Worm (Caenorhabditis elegans): ENCODE measurements around the gene lin-8.

Gene lin-8

DNA sequence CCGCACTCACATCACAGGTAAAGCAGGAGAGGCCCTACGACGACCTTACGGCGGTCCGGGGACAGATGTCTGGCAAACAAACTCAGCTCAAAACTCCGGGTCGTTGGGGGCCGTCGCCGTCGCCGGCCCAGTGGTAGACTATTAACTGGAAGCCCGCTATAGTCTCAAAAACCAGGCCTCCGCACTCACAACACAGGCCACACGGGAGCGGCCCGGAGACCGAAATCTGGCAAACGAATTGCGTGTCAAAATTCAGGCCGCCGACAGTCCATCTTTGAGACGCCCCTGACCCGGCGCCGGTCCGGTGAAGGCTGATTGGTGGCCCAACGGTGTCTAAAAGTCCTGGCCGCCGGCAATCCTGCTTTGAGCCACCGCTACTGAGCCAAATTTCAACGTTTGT, 11.2 kb upstream of the lin-8 start:
- TF ChIP-seq unc-62 (GFP tag; optimal IDR thresholded peaks at IDR 0.05): no peak

DNA sequence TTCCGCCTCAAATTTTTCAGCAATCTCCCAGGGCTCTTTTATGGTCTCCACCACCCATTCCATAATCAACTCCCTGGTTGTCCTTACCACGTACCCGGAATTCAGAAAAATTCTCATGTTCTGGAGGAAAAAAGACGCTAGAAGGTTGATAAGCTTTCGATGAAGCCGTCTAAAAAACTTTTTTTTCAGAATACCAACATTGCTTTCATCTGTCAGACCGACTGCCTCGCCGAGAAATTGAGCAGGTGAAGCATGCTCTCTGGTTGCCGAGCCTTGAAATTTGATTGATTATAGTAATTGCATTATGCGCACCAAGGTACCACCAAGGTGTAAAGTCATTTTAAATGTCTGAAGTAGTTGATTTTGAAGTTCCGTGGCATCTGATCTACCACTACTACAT, 10.7 kb upstream of the lin-8 start, which contains the start of gene sri-30:
sri-30 (plus strand) TSS at position 301 of the 400 bp plus-strand sequence.
- TF ChIP-seq unc-62 (GFP tag; optimal IDR thresholded peaks at IDR 0.05): no peak

DNA sequence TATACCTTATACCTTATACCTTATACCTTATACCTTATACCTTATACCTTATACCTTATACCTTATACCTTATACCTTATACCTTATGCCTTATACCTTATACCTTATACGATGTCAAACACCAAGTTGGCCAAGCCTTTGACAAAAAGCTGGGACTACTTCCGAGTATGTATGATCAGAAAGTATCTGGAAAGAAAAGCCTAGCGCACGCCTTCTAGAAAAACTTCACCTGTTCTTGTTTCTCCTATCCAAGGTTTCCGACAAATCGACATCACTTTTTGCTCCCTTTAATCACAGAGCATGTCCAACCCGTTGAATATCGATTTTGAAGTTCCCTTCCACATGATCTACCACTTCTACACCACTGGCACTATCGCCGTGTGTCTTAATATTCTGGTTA, 8.2 kb upstream of the lin-8 start, which contains the start of gene sri-28:
sri-28 (plus strand) TSS at position 301 of the 400 bp plus-strand sequence.
- TF ChIP-seq unc-62 (GFP tag; optimal IDR thresholded peaks at IDR 0.05): no peak

DNA sequence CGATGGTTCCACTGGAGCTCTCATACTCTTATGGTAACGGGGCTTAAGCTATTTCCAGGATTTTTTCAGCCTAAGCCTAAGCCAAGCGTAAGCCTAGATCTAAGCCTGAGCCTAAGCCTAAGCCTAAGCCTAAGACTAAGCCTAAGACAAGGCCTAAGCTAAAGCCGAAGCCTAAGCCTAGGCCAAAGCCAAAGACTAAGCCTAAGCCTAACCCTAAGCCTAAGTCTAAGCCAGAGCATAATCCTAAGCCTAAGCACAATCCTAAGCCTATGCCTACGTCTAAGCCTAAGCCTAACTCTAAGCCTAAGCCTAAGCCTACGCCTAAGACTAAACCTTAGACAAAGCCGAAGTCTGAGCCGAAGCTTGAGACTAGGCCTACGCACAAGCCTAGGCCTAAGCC, 7.6 kb upstream of the lin-8 start:
- no peak for TF ChIP-seq unc-62 (GFP tag; optimal IDR thresholded peaks at IDR 0.05)

DNA sequence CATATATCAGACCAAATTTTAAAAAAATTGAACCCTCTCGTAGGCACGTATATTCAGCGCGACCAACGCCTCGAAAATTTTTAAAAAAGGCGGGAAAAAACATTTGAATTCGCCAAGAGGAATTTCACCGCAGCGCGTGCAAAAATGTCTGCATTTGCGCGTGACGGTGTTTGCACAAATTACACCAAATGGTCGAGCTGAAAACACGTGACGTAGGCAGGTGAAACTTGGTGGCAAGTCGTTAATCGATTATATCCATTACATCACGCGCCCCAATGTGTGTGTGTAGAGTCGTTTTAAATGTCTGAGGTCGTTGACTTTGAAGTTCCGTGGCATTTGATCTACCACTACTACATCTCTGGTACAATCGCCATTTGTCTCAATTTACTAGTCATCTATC, 5.9 kb upstream of the lin-8 start, which contains the start of gene sri-31:
sri-31 (plus strand) TSS at position 301 of the 400 bp plus-strand sequence.
- no peak for TF ChIP-seq unc-62 (GFP tag; optimal IDR thresholded peaks at IDR 0.05)

DNA sequence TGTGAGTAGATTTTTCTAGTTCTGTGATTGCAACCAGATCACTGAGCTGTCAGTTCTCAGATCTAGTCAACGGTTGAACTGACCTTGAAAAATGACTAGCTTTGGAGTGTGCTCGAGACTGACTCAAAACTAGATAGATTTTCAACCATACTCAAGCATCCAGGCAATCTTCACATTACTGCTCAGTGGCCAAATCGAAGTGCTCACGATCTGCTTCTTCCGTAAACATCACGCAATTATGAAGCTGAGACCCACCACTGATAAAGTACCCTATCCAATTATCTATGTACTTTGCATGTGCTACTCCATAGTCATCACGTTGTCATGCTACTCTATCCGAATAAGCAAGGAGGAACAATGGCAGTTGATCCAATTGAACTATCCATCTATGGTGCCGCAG, 5.3 kb upstream of the lin-8 start:
- TF ChIP-seq unc-62 (GFP tag; optimal IDR thresholded peaks at IDR 0.05): no peak

DNA sequence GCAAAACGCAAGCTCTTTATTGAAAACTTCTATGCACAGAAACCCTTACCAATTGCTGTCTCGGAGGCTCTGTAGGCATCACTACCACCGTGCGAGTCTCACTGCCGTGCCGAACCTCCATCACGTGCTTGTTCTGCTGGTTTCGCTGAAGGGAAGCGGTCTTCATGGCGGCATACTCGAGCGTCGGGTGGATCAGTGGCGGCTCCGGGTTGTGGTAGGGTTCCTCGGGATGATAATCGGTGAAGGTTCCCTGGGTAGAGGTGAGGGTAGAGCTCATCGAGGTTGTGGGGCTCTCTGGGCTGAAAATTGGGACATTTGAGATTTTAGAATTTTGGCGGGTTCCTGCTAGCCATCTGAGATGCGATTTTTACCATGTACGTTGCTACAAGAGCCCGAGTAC, 3.8 kb upstream of the lin-8 start:
- TF ChIP-seq unc-62 (GFP tag; optimal IDR thresholded peaks at IDR 0.05): no peak

DNA sequence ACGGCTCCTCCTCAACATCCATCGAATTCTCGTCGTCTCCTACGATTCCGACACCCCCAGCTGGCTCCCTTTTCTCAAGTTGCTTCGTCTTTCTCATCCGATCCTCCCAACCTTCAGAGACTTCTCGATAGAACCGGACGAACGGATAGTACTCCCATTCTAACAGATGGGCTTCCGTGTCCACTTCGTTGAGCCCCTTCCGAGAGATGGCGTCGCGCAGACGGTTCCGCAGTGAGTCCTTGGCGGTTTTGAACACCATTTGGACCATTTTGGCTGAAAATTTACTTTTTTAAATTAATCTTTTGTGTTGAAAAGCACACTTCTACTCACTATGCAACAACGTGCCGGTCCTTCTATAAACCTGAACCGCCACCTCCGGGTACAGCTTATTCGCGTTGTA, 2.9 kb upstream of the lin-8 start:
- TF ChIP-seq unc-62 (GFP tag; optimal IDR thresholded peaks at IDR 0.05): no peak

DNA sequence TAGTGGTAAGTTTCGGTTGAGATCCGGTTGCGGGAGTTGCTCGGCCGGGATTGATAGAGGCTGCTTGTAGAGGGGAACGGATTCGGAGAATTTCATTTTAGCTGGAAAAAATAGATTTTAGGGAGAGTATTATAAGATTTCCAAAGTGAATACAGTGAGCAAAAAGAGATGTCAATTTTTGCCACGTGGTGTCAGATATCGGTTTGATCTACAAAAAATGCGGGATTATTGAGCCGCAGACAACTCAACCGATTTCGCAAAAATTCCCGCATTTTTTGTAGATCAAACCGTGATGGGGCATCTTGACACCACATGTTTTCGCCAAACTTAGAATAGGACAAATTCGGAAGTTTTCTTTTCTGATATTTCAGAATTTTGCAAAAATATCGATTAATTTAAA, 2.4 kb upstream of the lin-8 start, which contains the start of gene lido-13:
lido-13 (minus strand) TSS at position 101 of the 400 bp plus-strand sequence.
- TF ChIP-seq unc-62 (GFP tag; optimal IDR thresholded peaks at IDR 0.05): no peak

DNA sequence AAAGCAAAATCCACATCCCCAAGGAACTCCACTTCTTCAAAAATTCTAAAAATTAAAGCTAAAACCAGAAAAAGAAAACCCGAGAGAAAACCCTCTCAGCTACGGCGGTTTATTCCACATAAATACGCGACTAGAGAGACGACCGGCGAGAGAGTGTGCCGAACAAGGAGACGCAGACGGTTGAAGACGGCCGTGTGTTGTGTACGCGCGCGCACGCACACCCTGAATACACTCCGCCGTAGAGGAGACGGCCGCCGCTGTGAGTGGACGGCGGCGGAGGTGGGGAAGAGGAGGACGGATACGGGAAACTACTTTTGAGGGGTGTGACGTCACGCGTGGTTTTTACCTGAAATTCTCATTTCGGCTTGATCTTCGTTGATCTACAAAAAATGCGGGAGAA, 2.0 kb upstream of the lin-8 start:
- no peak for TF ChIP-seq unc-62 (GFP tag; optimal IDR thresholded peaks at IDR 0.05)

DNA sequence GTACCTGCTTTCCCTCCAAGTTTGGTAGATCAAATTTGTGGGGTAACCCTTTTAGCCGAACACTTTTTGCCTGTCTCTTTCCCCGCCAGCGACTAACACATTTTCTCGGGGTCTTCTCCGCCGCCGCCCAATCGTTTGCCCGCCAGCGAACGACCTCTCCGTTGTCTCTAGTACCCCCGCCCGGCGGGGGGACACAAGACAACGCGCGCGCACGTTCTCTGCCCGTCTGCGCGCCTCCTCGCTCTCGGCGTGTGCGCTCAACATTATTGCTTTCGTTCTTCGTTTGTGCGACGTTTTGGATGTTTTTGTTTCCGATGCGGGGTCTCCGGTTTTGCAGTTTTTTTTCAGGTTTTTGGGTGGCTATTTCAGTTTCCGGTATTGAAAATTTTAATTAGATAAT, 1.1 kb upstream of the lin-8 start:
- TF ChIP-seq unc-62 (GFP tag; optimal IDR thresholded peaks at IDR 0.05): no peak

DNA sequence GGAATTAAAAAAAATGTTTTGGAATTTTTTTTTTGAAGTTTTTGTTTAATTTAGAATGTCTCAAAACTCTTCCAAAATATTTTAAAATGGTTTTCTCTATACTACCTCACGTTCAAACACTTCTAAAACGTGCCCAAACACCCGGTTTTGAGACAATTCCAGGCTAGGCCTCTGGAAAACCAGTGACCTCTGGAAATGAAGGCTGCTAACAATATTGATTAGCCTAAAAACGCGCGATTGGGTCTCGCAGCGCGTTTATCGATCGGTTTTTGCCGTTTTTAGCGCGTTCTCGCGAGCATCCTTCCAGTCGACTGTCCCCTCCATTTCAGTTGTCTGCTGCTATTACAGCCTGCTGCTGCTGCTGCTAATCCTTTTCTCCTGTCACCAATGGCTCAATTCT, 4.2 kb downstream of the lin-8 start, which contains the start of gene Y25C1A.6:
Y25C1A.6 (plus strand) TSS at position 301 of the 400 bp plus-strand sequence.
- TF ChIP-seq unc-62 (GFP tag; optimal IDR thresholded peaks at IDR 0.05): no peak

DNA sequence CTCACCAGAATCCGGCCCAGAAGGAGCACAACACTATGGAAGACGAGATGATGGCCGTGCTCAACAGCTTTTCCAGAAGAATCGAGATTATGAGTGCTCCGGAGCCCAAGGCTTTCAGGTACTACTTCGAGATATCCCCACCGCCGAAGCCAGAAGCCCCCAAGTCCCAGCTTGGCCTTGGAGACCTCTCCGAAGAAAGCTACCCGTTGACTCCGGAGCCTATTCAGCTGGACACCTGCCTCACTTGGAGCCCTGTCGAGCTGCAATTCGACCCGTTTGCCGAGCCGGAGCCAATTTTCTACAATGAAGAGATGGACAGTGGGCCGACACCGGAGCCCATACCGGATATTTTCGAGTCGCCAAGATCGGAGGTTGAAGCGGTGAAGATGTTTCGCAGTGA, 5.0 kb downstream of the lin-8 start:
- TF ChIP-seq unc-62 (GFP tag; optimal IDR thresholded peaks at IDR 0.05): no peak

DNA sequence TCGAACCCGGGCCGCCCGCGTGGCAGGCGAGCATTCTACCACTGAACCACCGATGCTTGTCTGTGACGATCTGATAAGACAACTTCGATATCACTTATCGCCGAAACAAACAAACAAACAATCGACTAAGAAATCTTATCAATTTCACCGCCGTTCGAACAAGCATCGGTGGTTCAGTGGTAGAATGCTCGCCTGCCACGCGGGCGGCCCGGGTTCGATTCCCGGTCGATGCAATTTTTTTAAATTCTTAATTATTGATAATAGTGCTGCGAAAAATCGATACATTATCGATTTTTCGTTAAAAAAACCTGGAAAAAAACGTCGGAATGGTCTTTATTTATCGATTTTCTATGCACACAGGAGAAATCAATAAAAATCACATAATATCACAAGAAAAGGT, 5.6 kb downstream of the lin-8 start:
- TF ChIP-seq unc-62 (GFP tag; optimal IDR thresholded peaks at IDR 0.05): no peak

DNA sequence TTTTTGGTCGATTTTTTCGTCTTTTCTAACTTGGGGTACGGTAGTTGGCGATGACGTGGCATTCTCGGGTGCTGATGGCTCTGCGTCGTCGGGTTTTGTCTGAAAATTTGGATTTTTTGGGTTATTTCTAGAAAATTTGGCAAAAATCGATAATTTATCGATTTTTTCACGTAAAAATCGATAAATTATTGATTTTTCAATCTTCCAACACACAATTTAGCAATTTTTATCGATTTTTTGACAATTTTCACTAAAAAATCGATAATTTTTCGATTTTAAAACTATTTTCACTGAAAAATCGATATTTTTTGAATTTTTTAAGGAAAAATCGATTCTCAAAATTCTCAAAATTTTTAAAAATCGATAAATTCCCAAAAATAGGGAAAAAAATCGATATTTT, 6.3 kb downstream of the lin-8 start:
- no peak for TF ChIP-seq unc-62 (GFP tag; optimal IDR thresholded peaks at IDR 0.05)

DNA sequence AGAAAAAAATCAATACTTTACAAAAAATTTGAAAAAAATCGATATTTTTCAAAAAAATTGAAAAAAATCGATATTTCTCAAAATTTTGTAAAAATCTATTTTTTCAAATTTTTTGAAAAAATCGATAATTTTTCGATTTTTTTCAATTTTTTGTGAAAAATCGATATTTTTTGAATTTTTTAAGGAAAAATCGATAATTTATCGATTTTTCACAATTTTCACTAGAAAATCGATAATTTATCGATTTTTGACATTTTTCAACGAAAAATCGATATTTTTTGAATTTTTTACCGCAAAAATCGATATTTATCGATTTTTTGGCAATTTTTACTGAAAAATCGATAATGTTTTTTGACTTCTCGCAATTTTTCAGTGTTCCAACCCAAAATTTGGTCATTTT, 6.7 kb downstream of the lin-8 start:
- TF ChIP-seq unc-62 (GFP tag; optimal IDR thresholded peaks at IDR 0.05): no peak

DNA sequence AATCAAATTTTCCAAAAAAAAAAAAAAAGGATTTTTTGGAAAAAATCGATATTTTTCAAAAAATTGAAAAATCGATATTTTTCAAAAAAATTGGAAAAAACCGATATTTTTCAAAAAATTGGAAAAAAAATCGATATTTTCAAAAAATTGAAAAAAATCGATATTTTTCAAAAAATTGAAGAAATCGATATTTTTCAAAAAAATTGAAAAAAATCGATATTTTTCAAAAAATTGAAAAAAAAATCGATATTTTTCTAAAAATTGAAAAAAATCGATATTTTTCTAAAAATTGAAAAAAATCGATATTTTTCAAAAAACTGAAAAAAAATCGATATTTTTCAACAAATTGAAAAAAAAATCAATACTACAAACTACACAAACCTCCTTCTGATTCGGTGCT, 7.4 kb downstream of the lin-8 start:
- no peak for TF ChIP-seq unc-62 (GFP tag; optimal IDR thresholded peaks at IDR 0.05)

DNA sequence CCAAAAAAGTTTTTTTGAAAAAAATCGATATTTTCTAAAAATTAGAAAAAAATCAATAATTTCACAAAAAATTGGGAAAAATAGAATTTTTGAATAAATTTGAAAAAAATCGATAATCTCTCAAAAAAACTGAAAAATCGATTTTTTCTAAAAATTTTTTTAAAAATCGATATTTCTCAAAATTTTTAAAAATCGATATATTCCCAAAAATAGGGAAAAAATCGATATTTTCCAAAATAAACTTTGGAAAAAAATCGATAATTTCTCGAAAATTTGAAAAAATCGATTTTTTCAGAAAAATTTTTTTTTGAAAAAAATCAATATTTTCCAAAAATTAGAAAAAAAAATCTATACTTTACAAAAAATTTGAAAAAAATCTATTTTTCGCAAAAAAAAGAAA, 8.0 kb downstream of the lin-8 start:
- TF ChIP-seq unc-62 (GFP tag; optimal IDR thresholded peaks at IDR 0.05): no peak

All from whole organism, dauer.